Fruit fly (Drosophila melanogaster) whole organism, prepupa: ENCODE data around the gene CG14315.

Experiments
- Blimp-1 ChIP-seq: fragments of 200-800 bp; sonication (Bioruptor generic); optimal IDR thresholded peaks from 3 replicates; lab custom pipeline; 2017; ENCODE audit warnings: missing biosample characterization, missing genetic modification characterization, mild to moderate bottlenecking, moderate library complexity, missing genetic modification reagents
- CG10631 ChIP-seq: fragments of 200-800 bp; sonication (Bioruptor generic); optimal IDR thresholded peaks from 2 replicates; lab custom pipeline; 2016; ENCODE audit warnings: missing biosample characterization, missing genetic modification characterization
- CG10669 ChIP-seq: fragments of 200-800 bp; sonication (Bioruptor generic); optimal IDR thresholded peaks from 3 replicates; lab custom pipeline; 2018; ENCODE audit warnings: missing biosample characterization, mild to moderate bottlenecking, missing genetic modification characterization, moderate library complexity
- CG11294 ChIP-seq: fragments of 200-800 bp; sonication (Bioruptor generic); IDR thresholded peaks from 2 replicates; pipeline ENCODE4 v1.3.6; 2022; ENCODE audit warnings: missing biosample characterization, missing genetic modification characterization
- CG11762 ChIP-seq: fragments of 200-800 bp; sonication (Bioruptor generic); optimal IDR thresholded peaks from 3 replicates; lab custom pipeline; 2016; ENCODE audit warnings: missing biosample characterization, missing genetic modification characterization; ENCODE audit not compliant: insufficient read depth
- CG11902 ChIP-seq: fragments of 200-800 bp; sonication (Bioruptor generic); optimal IDR thresholded peaks from 3 replicates; lab custom pipeline; 2016; ENCODE audit warnings: missing biosample characterization, missing genetic modification characterization
- CG31627 ChIP-seq: fragments of 200-800 bp; sonication (Bioruptor generic); optimal IDR thresholded peaks from 3 replicates; lab custom pipeline; 2016; ENCODE audit warnings: missing biosample characterization, missing genetic modification characterization
- CG32006 ChIP-seq: fragments of 200-800 bp; sonication (Bioruptor generic); optimal IDR thresholded peaks from 3 replicates; lab custom pipeline; 2017; ENCODE audit warnings: missing biosample characterization, mild to moderate bottlenecking, missing genetic modification characterization
- CG34406 ChIP-seq: fragments of 200-800 bp; sonication (Bioruptor generic); optimal IDR thresholded peaks from 3 replicates; lab custom pipeline; 2016; ENCODE audit warnings: missing biosample characterization, missing genetic modification characterization
- CG3919 ChIP-seq: fragments of 200-800 bp; sonication (Bioruptor generic); optimal IDR thresholded peaks from 3 replicates; lab custom pipeline; 2016; ENCODE audit warnings: missing biosample characterization, missing genetic modification characterization
- CG4318 ChIP-seq: fragments of 200-800 bp; sonication (Bioruptor generic); optimal IDR thresholded peaks from 3 replicates; lab custom pipeline; 2017; ENCODE audit warnings: missing biosample characterization, mild to moderate bottlenecking, missing genetic modification characterization
- CG6163 ChIP-seq: fragments of 200-800 bp; sonication (Bioruptor generic); IDR thresholded peaks from 3 replicates; pipeline ENCODE4 v1.3.6; 2022; ENCODE audit warnings: missing biosample characterization, missing genetic modification characterization
- CG6276 ChIP-seq: fragments of 200-800 bp; sonication (Bioruptor generic); optimal IDR thresholded peaks from 2 replicates; lab custom pipeline; 2017; ENCODE audit warnings: missing biosample characterization, mild to moderate bottlenecking, missing genetic modification characterization
- CG6792 ChIP-seq: fragments of 200-800 bp; sonication (Bioruptor generic); optimal IDR thresholded peaks from 3 replicates; lab custom pipeline; 2016; ENCODE audit warnings: missing biosample characterization, missing genetic modification characterization
- CG6808 ChIP-seq: fragments of 200-800 bp; sonication (Bioruptor generic); optimal IDR thresholded peaks from 3 replicates; lab custom pipeline; 2017; ENCODE audit warnings: missing biosample characterization, missing genetic modification characterization, mild to moderate bottlenecking, moderate library complexity, missing genetic modification reagents
- CG6854 ChIP-seq: fragments of 200-800 bp; sonication (Bioruptor generic); optimal IDR thresholded peaks from 2 replicates; lab custom pipeline; 2017; ENCODE audit warnings: missing biosample characterization, mild to moderate bottlenecking, missing genetic modification characterization
- CG8119 ChIP-seq: fragments of 200-800 bp; sonication (Bioruptor generic); IDR thresholded peaks from 3 replicates; pipeline ENCODE4 v1.3.6; 2022; ENCODE audit warnings: missing biosample characterization, missing genetic modification characterization
- CG8319 ChIP-seq: fragments of 200-800 bp; sonication (Bioruptor generic); optimal IDR thresholded peaks from 3 replicates; lab custom pipeline; 2016; ENCODE audit warnings: missing biosample characterization, missing genetic modification characterization
- CG8632 ChIP-seq: fragments of 200-800 bp; sonication (Bioruptor generic); optimal IDR thresholded peaks from 3 replicates; lab custom pipeline; 2016; ENCODE audit warnings: missing biosample characterization, missing genetic modification characterization
- CG9139 ChIP-seq: fragments of 200-800 bp; sonication (Bioruptor generic); optimal IDR thresholded peaks from 3 replicates; lab custom pipeline; 2017; ENCODE audit warnings: missing biosample characterization, mild to moderate bottlenecking, missing genetic modification characterization
- Eip75B ChIP-seq: fragments of 200-800 bp; sonication (Bioruptor generic); optimal IDR thresholded peaks from 3 replicates; lab custom pipeline; 2016; ENCODE audit warnings: missing biosample characterization, missing genetic modification characterization
- Eip78C ChIP-seq: fragments of 200-800 bp; sonication (Bioruptor generic); peaks from one replicate; lab custom pipeline; 2016; ENCODE audit warnings: missing biosample characterization, missing genetic modification characterization
- Eip93F ChIP-seq: fragments of 200-800 bp; sonication (Bioruptor generic); optimal IDR thresholded peaks from 2 replicates; lab custom pipeline; 2016; ENCODE audit warnings: missing biosample characterization, mild to moderate bottlenecking, missing genetic modification characterization
- Ets96B ChIP-seq: fragments of 200-800 bp; optimal IDR thresholded peaks from 2 replicates; lab custom pipeline; 2019; ENCODE audit warnings: missing biosample characterization, mild to moderate bottlenecking, missing genetic modification characterization, moderate library complexity
- Gug ChIP-seq: fragments of 200-800 bp; sonication (Bioruptor generic); IDR thresholded peaks from 2 replicates; pipeline ENCODE4 v1.3.6; 2022; ENCODE audit warnings: missing biosample characterization, missing genetic modification characterization
- Hr38 ChIP-seq: sonication (Bioruptor generic); optimal IDR thresholded peaks from 2 replicates; lab custom pipeline; 2016; ENCODE audit warnings: missing biosample characterization, missing genetic modification characterization
- Hr39 ChIP-seq: fragments of 200-800 bp; sonication (Bioruptor generic); optimal IDR thresholded peaks from 2 replicates; lab custom pipeline; 2016; ENCODE audit warnings: missing biosample characterization, missing genetic modification characterization
- Hr4 ChIP-seq: fragments of 200-800 bp; sonication (Bioruptor generic); optimal IDR thresholded peaks from 3 replicates; lab custom pipeline; 2016; ENCODE audit warnings: missing biosample characterization, missing genetic modification characterization
- Met ChIP-seq: fragments of 200-800 bp; sonication (Bioruptor generic); optimal IDR thresholded peaks from 3 replicates; lab custom pipeline; 2016; ENCODE audit warnings: missing biosample characterization, missing genetic modification characterization
- OdsH ChIP-seq: fragments of 200-800 bp; sonication (Bioruptor generic); optimal IDR thresholded peaks from 3 replicates; lab custom pipeline; 2016; ENCODE audit warnings: missing biosample characterization, missing genetic modification characterization
- Smox ChIP-seq: fragments of 200-800 bp; sonication (Bioruptor generic); optimal IDR thresholded peaks from 3 replicates; lab custom pipeline; 2016; ENCODE audit warnings: missing biosample characterization, missing genetic modification characterization
- Sox102F ChIP-seq: fragments of 200-800 bp; sonication (Bioruptor generic); optimal IDR thresholded peaks from 2 replicates; lab custom pipeline; 2016; ENCODE audit warnings: missing biosample characterization, mild to moderate bottlenecking, missing genetic modification characterization
- Sox14 ChIP-seq: fragments of 200-800 bp; sonication (Bioruptor generic); optimal IDR thresholded peaks from 3 replicates; lab custom pipeline; 2016; ENCODE audit warnings: missing biosample characterization, missing genetic modification characterization
- Sox15 ChIP-seq: fragments of 200-800 bp; sonication (Bioruptor generic); optimal IDR thresholded peaks from 3 replicates; lab custom pipeline; 2016; ENCODE audit warnings: missing biosample characterization, missing genetic modification characterization
- achi ChIP-seq: fragments of 200-800 bp; sonication (Bioruptor generic); optimal IDR thresholded peaks from 3 replicates; lab custom pipeline; 2016; ENCODE audit warnings: missing biosample characterization, missing genetic modification characterization
- acj6 ChIP-seq: fragments of 200-800 bp; sonication (Bioruptor generic); optimal IDR thresholded peaks from 3 replicates; lab custom pipeline; 2016; ENCODE audit warnings: missing biosample characterization, missing genetic modification characterization
- cyc ChIP-seq: fragments of 200-800 bp; sonication (Bioruptor generic); optimal IDR thresholded peaks from 3 replicates; lab custom pipeline; 2016; ENCODE audit warnings: missing biosample characterization, missing genetic modification characterization
- dac ChIP-seq: fragments of 200-800 bp; sonication (Bioruptor generic); optimal IDR thresholded peaks from 2 replicates; lab custom pipeline; 2017; ENCODE audit warnings: missing biosample characterization, mild to moderate bottlenecking, missing genetic modification characterization
- dsx ChIP-seq: fragments of 200-800 bp; optimal IDR thresholded peaks from 3 replicates; lab custom pipeline; 2019; ENCODE audit warnings: missing biosample characterization, mild to moderate bottlenecking, missing genetic modification characterization, moderate library complexity; ENCODE audit not compliant: poor library complexity, severe bottlenecking
- eg ChIP-seq: fragments of 200-800 bp; sonication (Bioruptor generic); IDR thresholded peaks from 3 replicates; pipeline ENCODE4 v1.3.6; 2022; ENCODE audit warnings: missing biosample characterization, missing genetic modification characterization
- esn ChIP-seq: fragments of 200-800 bp; sonication (Bioruptor generic); optimal IDR thresholded peaks from 2 replicates; lab custom pipeline; 2016; ENCODE audit warnings: missing biosample characterization, mild to moderate bottlenecking, missing genetic modification characterization, moderate library complexity
- fd59A ChIP-seq: fragments of 200-800 bp; sonication (Bioruptor generic); optimal IDR thresholded peaks from 2 replicates; lab custom pipeline; 2017; ENCODE audit warnings: missing biosample characterization, mild to moderate bottlenecking, missing genetic modification characterization, missing genetic modification reagents
- net ChIP-seq: fragments of 200-800 bp; sonication (Bioruptor generic); optimal IDR thresholded peaks from 3 replicates; lab custom pipeline; 2016; ENCODE audit warnings: missing biosample characterization, missing genetic modification characterization
- pdm3 ChIP-seq: fragments of 200-800 bp; sonication (Bioruptor generic); optimal IDR thresholded peaks from 3 replicates; lab custom pipeline; 2016; ENCODE audit warnings: missing biosample characterization, missing genetic modification characterization
- salr ChIP-seq, 2 experiments: fragments of 200-800 bp; sonication (Bioruptor generic); optimal IDR thresholded peaks; 3 replicates each; lab custom pipeline; 2016 to 2018; ENCODE audit warnings: missing biosample characterization in 2 of 2, missing genetic modification characterization in 2 of 2, mild to moderate bottlenecking in 1 of 2
- spab ChIP-seq: fragments of 200-800 bp; sonication (Bioruptor generic); optimal IDR thresholded peaks from 2 replicates; lab custom pipeline; 2017; ENCODE audit warnings: missing biosample characterization, mild to moderate bottlenecking, missing genetic modification characterization, missing genetic modification reagents
- svp ChIP-seq: fragments of 200-800 bp; sonication (Bioruptor generic); peaks from one replicate; lab custom pipeline; 2016; ENCODE audit warnings: missing biosample characterization, missing genetic modification characterization
- topi ChIP-seq: fragments of 200-800 bp; sonication (Bioruptor generic); optimal IDR thresholded peaks from 3 replicates; lab custom pipeline; 2016; ENCODE audit warnings: missing biosample characterization, missing genetic modification characterization
- vri ChIP-seq: fragments of 200-800 bp; sonication (Bioruptor generic); optimal IDR thresholded peaks from 3 replicates; lab custom pipeline; 2016; ENCODE audit warnings: missing biosample characterization, mild to moderate bottlenecking, missing genetic modification characterization

The CG14315 gene

dm6 chr3R:18185385-18185784, 26.9 kb downstream of the CG14315 start, which contains the start of the genes Arp5 and CG7208 (continued):
- TF ChIP-seq CG6792 (no peak), CG9139 (GFP tag; lab: Kevin White, UChicago) (no peak), achi (GFP tag; lab: Kevin White, UChicago) (peak; percentile 79), Sox14 (GFP tag; lab: Kevin White, UChicago) (peak; percentile 69), Hr4 (GFP tag; lab: Kevin White, UChicago) (no peak), cyc (GFP tag; lab: Kevin White, UChicago) (peak; percentile 68), Ets96B (tag; lab: Kevin White, UChicago) (peak; percentile 30), CG6854 (GFP tag; lab: Kevin White, UChicago) (no peak), CG11762 (GFP tag; lab: Kevin White, UChicago) (peak; percentile 36), CG4318 (GFP tag; lab: Kevin White, UChicago) (peak; percentile 34), Eip75B (GFP tag; lab: Kevin White, UChicago) (no peak)

- peak; percentile 6 for TF ChIP-seq CG9139 (GFP tag; lab: Kevin White, UChicago)
- TF ChIP-seq topi (GFP tag; lab: Kevin White, UChicago) = peak; percentile 77
- peak; percentile 72; the same call in 1 of the 2 replicates for TF ChIP-seq CG11294 (GFP tag; lab: Robert Waterston, UW)
- peak; percentile 82 for TF ChIP-seq Met
- TF ChIP-seq salr (GFP tag; optimal IDR thresholded peaks at IDR 0.05; lab: Kevin White, UChicago) = peak; percentile 43 to 89
- peak; percentile 80 for TF ChIP-seq Ets96B (tag; lab: Kevin White, UChicago)
- TF ChIP-seq Sox14 (GFP tag; lab: Kevin White, UChicago) = peak; percentile 81
- peak; percentile 75 for TF ChIP-seq CG11762 (GFP tag; lab: Kevin White, UChicago)
- peak; percentile 72; the same call in 2 of the 3 replicates for TF ChIP-seq CG8119
- TF ChIP-seq vri (GFP tag; lab: Kevin White, UChicago) = no peak
- peak; percentile 92 for TF ChIP-seq CG32006 (GFP tag; lab: Kevin White, UChicago)
- TF ChIP-seq cyc (GFP tag; lab: Kevin White, UChicago) = peak; percentile 80
- no peak for TF ChIP-seq Eip93F
- TF ChIP-seq net (GFP tag; lab: Kevin White, UChicago) = peak; percentile 76
- TF ChIP-seq esn (GFP tag; lab: Kevin White, UChicago) = peak; percentile 80
- TF ChIP-seq CG6163 (GFP tag; lab: Robert Waterston, UW) = peak; percentile 77
- no peak for TF ChIP-seq spab
- peak; percentile 88 for TF ChIP-seq CG3919 (GFP tag; lab: Kevin White, UChicago)
- TF ChIP-seq fd59A = peak; percentile 72
- TF ChIP-seq CG8632 = peak; percentile 82
- peak; percentile 90 for TF ChIP-seq CG10631
- no peak for TF ChIP-seq Smox (GFP tag; lab: Kevin White, UChicago)
- TF ChIP-seq CG8319 (GFP tag; lab: Kevin White, UChicago) = peak; percentile 75
- TF ChIP-seq Eip78C (GFP tag; lab: Kevin White, UChicago) = peak; percentile 91
- peak; percentile 86 for TF ChIP-seq Sox15 (GFP tag; lab: Kevin White, UChicago)
- peak; percentile 92 for TF ChIP-seq OdsH (GFP tag; lab: Kevin White, UChicago)
- peak; percentile 57 for TF ChIP-seq dac
- peak; percentile 88 for TF ChIP-seq achi (GFP tag; lab: Kevin White, UChicago)
- TF ChIP-seq svp (GFP tag; lab: Kevin White, UChicago) = no peak
- peak; percentile 80 for TF ChIP-seq pdm3
- TF ChIP-seq eg (GFP tag; lab: Robert Waterston, UW) = peak; percentile 85
- peak; percentile 78 for TF ChIP-seq CG10669
- TF ChIP-seq Sox102F = no peak
- TF ChIP-seq Blimp-1 (GFP tag; lab: Kevin White, UChicago) = peak; percentile 77
- no peak for TF ChIP-seq CG6276 (GFP tag; lab: Kevin White, UChicago)
- peak; percentile 64 for TF ChIP-seq CG6792
- TF ChIP-seq CG11902 (GFP tag; lab: Kevin White, UChicago) = peak; percentile 82
- no peak for TF ChIP-seq CG6808 (GFP tag; lab: Kevin White, UChicago)
- TF ChIP-seq CG31627 (GFP tag; lab: Kevin White, UChicago) = peak; percentile 83
- TF ChIP-seq Gug (GFP tag; lab: Robert Waterston, UW) = peak; percentile 79
- peak; percentile 59 for TF ChIP-seq dsx (GFP tag; lab: Kevin White, UChicago)
- TF ChIP-seq CG34406 (GFP tag; lab: Kevin White, UChicago) = peak; percentile 87
- no peak for TF ChIP-seq Hr38 (GFP tag; lab: Kevin White, UChicago)
- TF ChIP-seq Hr39 (GFP tag; lab: Kevin White, UChicago) = peak; percentile 78
- TF ChIP-seq acj6 (GFP tag; lab: Kevin White, UChicago) = peak; percentile 93
Measured at dm6 chr3R:18188702-18189125, 30.2 kb downstream of the CG14315 start, which contains the start of the genes CG12321 and MED17. Gene CG12321 (minus strand): TSS chr3R:18188707. Gene MED17 (plus strand): TSS chr3R:18189072.
